Fruit fly (Drosophila melanogaster) whole organism, prepupa: ENCODE measurements around the gene CG42538.
A peak's percentile ranks its signal among the peaks of the same experiment; 100 is the strongest.

Source experiments
- Blimp-1 ChIP-seq: fragments of 200-800 bp; sonication (Bioruptor generic); optimal IDR thresholded peaks from 3 replicates; lab custom pipeline; 2017; ENCODE audit warnings: missing biosample characterization, missing genetic modification characterization, mild to moderate bottlenecking, moderate library complexity, missing genetic modification reagents
- CG10631 ChIP-seq: fragments of 200-800 bp; sonication (Bioruptor generic); optimal IDR thresholded peaks from 2 replicates; lab custom pipeline; 2016; ENCODE audit warnings: missing biosample characterization, missing genetic modification characterization
- CG10669 ChIP-seq: fragments of 200-800 bp; sonication (Bioruptor generic); optimal IDR thresholded peaks from 3 replicates; lab custom pipeline; 2018; ENCODE audit warnings: missing biosample characterization, mild to moderate bottlenecking, missing genetic modification characterization, moderate library complexity
- CG11762 ChIP-seq: fragments of 200-800 bp; sonication (Bioruptor generic); optimal IDR thresholded peaks from 3 replicates; lab custom pipeline; 2016; ENCODE audit warnings: missing biosample characterization, missing genetic modification characterization; ENCODE audit not compliant: insufficient read depth
- CG11902 ChIP-seq: fragments of 200-800 bp; sonication (Bioruptor generic); optimal IDR thresholded peaks from 3 replicates; lab custom pipeline; 2016; ENCODE audit warnings: missing biosample characterization, missing genetic modification characterization
- CG15336 ChIP-seq: fragments of 200-800 bp; sonication (Bioruptor generic); IDR thresholded peaks from 2 replicates; pipeline ENCODE4 v1.3.6; 2022; ENCODE audit warnings: missing biosample characterization, missing genetic modification characterization
- CG1621 ChIP-seq: fragments of 200-800 bp; sonication (Bioruptor generic); optimal IDR thresholded peaks from 3 replicates; lab custom pipeline; 2018; ENCODE audit warnings: missing biosample characterization, mild to moderate bottlenecking, missing genetic modification characterization
- CG16779 ChIP-seq: fragments of 200-800 bp; sonication (Bioruptor generic); optimal IDR thresholded peaks from 3 replicates; lab custom pipeline; 2017; ENCODE audit warnings: missing biosample characterization, mild to moderate bottlenecking, missing genetic modification characterization
- CG3032 ChIP-seq: fragments of 200-800 bp; optimal IDR thresholded peaks from 2 replicates; lab custom pipeline; 2019; ENCODE audit warnings: missing biosample characterization, mild to moderate bottlenecking, missing genetic modification characterization, moderate library complexity
- CG31627 ChIP-seq: fragments of 200-800 bp; sonication (Bioruptor generic); optimal IDR thresholded peaks from 3 replicates; lab custom pipeline; 2016; ENCODE audit warnings: missing biosample characterization, missing genetic modification characterization
- CG3919 ChIP-seq: fragments of 200-800 bp; sonication (Bioruptor generic); optimal IDR thresholded peaks from 3 replicates; lab custom pipeline; 2016; ENCODE audit warnings: missing biosample characterization, missing genetic modification characterization
- CG6163 ChIP-seq: fragments of 200-800 bp; sonication (Bioruptor generic); IDR thresholded peaks from 3 replicates; pipeline ENCODE4 v1.3.6; 2022; ENCODE audit warnings: missing biosample characterization, missing genetic modification characterization
- CG6792 ChIP-seq: fragments of 200-800 bp; sonication (Bioruptor generic); optimal IDR thresholded peaks from 3 replicates; lab custom pipeline; 2016; ENCODE audit warnings: missing biosample characterization, missing genetic modification characterization
- CG6808 ChIP-seq: fragments of 200-800 bp; sonication (Bioruptor generic); optimal IDR thresholded peaks from 3 replicates; lab custom pipeline; 2017; ENCODE audit warnings: missing biosample characterization, missing genetic modification characterization, mild to moderate bottlenecking, moderate library complexity, missing genetic modification reagents
- CG6854 ChIP-seq: fragments of 200-800 bp; sonication (Bioruptor generic); optimal IDR thresholded peaks from 2 replicates; lab custom pipeline; 2017; ENCODE audit warnings: missing biosample characterization, mild to moderate bottlenecking, missing genetic modification characterization
- CG8319 ChIP-seq: fragments of 200-800 bp; sonication (Bioruptor generic); optimal IDR thresholded peaks from 3 replicates; lab custom pipeline; 2016; ENCODE audit warnings: missing biosample characterization, missing genetic modification characterization
- CG8632 ChIP-seq: fragments of 200-800 bp; sonication (Bioruptor generic); optimal IDR thresholded peaks from 3 replicates; lab custom pipeline; 2016; ENCODE audit warnings: missing biosample characterization, missing genetic modification characterization
- CG9139 ChIP-seq: fragments of 200-800 bp; sonication (Bioruptor generic); optimal IDR thresholded peaks from 3 replicates; lab custom pipeline; 2017; ENCODE audit warnings: missing biosample characterization, mild to moderate bottlenecking, missing genetic modification characterization
- Eip78C ChIP-seq: fragments of 200-800 bp; sonication (Bioruptor generic); peaks from one replicate; lab custom pipeline; 2016; ENCODE audit warnings: missing biosample characterization, missing genetic modification characterization
- Ets21C ChIP-seq: fragments of 200-800 bp; sonication (Bioruptor generic); optimal IDR thresholded peaks from 3 replicates; lab custom pipeline; 2016; ENCODE audit warnings: missing biosample characterization, missing genetic modification characterization
- Ets96B ChIP-seq: fragments of 200-800 bp; optimal IDR thresholded peaks from 2 replicates; lab custom pipeline; 2019; ENCODE audit warnings: missing biosample characterization, mild to moderate bottlenecking, missing genetic modification characterization, moderate library complexity
- Gug ChIP-seq: fragments of 200-800 bp; sonication (Bioruptor generic); IDR thresholded peaks from 2 replicates; pipeline ENCODE4 v1.3.6; 2022; ENCODE audit warnings: missing biosample characterization, missing genetic modification characterization
- Hr38 ChIP-seq: sonication (Bioruptor generic); optimal IDR thresholded peaks from 2 replicates; lab custom pipeline; 2016; ENCODE audit warnings: missing biosample characterization, missing genetic modification characterization
- Hr39 ChIP-seq: fragments of 200-800 bp; sonication (Bioruptor generic); optimal IDR thresholded peaks from 2 replicates; lab custom pipeline; 2016; ENCODE audit warnings: missing biosample characterization, missing genetic modification characterization
- Hr4 ChIP-seq: fragments of 200-800 bp; sonication (Bioruptor generic); optimal IDR thresholded peaks from 3 replicates; lab custom pipeline; 2016; ENCODE audit warnings: missing biosample characterization, missing genetic modification characterization
- Met ChIP-seq: fragments of 200-800 bp; sonication (Bioruptor generic); optimal IDR thresholded peaks from 3 replicates; lab custom pipeline; 2016; ENCODE audit warnings: missing biosample characterization, missing genetic modification characterization
- OdsH ChIP-seq: fragments of 200-800 bp; sonication (Bioruptor generic); optimal IDR thresholded peaks from 3 replicates; lab custom pipeline; 2016; ENCODE audit warnings: missing biosample characterization, missing genetic modification characterization
- Sox102F ChIP-seq: fragments of 200-800 bp; sonication (Bioruptor generic); optimal IDR thresholded peaks from 2 replicates; lab custom pipeline; 2016; ENCODE audit warnings: missing biosample characterization, mild to moderate bottlenecking, missing genetic modification characterization
- Sox14 ChIP-seq: fragments of 200-800 bp; sonication (Bioruptor generic); optimal IDR thresholded peaks from 3 replicates; lab custom pipeline; 2016; ENCODE audit warnings: missing biosample characterization, missing genetic modification characterization
- Sox15 ChIP-seq: fragments of 200-800 bp; sonication (Bioruptor generic); optimal IDR thresholded peaks from 3 replicates; lab custom pipeline; 2016; ENCODE audit warnings: missing biosample characterization, missing genetic modification characterization
- achi ChIP-seq: fragments of 200-800 bp; sonication (Bioruptor generic); optimal IDR thresholded peaks from 3 replicates; lab custom pipeline; 2016; ENCODE audit warnings: missing biosample characterization, missing genetic modification characterization
- acj6 ChIP-seq: fragments of 200-800 bp; sonication (Bioruptor generic); optimal IDR thresholded peaks from 3 replicates; lab custom pipeline; 2016; ENCODE audit warnings: missing biosample characterization, missing genetic modification characterization
- cyc ChIP-seq: fragments of 200-800 bp; sonication (Bioruptor generic); optimal IDR thresholded peaks from 3 replicates; lab custom pipeline; 2016; ENCODE audit warnings: missing biosample characterization, missing genetic modification characterization
- dac ChIP-seq: fragments of 200-800 bp; sonication (Bioruptor generic); optimal IDR thresholded peaks from 2 replicates; lab custom pipeline; 2017; ENCODE audit warnings: missing biosample characterization, mild to moderate bottlenecking, missing genetic modification characterization
- dsx ChIP-seq: fragments of 200-800 bp; optimal IDR thresholded peaks from 3 replicates; lab custom pipeline; 2019; ENCODE audit warnings: missing biosample characterization, mild to moderate bottlenecking, missing genetic modification characterization, moderate library complexity; ENCODE audit not compliant: poor library complexity, severe bottlenecking
- eg ChIP-seq: fragments of 200-800 bp; sonication (Bioruptor generic); IDR thresholded peaks from 3 replicates; pipeline ENCODE4 v1.3.6; 2022; ENCODE audit warnings: missing biosample characterization, missing genetic modification characterization
- fd59A ChIP-seq: fragments of 200-800 bp; sonication (Bioruptor generic); optimal IDR thresholded peaks from 2 replicates; lab custom pipeline; 2017; ENCODE audit warnings: missing biosample characterization, mild to moderate bottlenecking, missing genetic modification characterization, missing genetic modification reagents
- fkh ChIP-seq: fragments of 200-800 bp; sonication (Bioruptor generic); optimal IDR thresholded peaks from 3 replicates; lab custom pipeline; 2017; ENCODE audit warnings: missing biosample characterization, mild to moderate bottlenecking, missing genetic modification characterization, moderate library complexity
- lz ChIP-seq: fragments of 200-800 bp; sonication (Bioruptor generic); optimal IDR thresholded peaks from 3 replicates; lab custom pipeline; 2016; ENCODE audit warnings: missing biosample characterization, missing genetic modification characterization
- net ChIP-seq: fragments of 200-800 bp; sonication (Bioruptor generic); optimal IDR thresholded peaks from 3 replicates; lab custom pipeline; 2016; ENCODE audit warnings: missing biosample characterization, missing genetic modification characterization
- pdm3 ChIP-seq: fragments of 200-800 bp; sonication (Bioruptor generic); optimal IDR thresholded peaks from 3 replicates; lab custom pipeline; 2016; ENCODE audit warnings: missing biosample characterization, missing genetic modification characterization
- salr ChIP-seq, 2 experiments: fragments of 200-800 bp; sonication (Bioruptor generic); optimal IDR thresholded peaks; 3 replicates each; lab custom pipeline; 2016 to 2018; ENCODE audit warnings: missing biosample characterization in 2 of 2, missing genetic modification characterization in 2 of 2, mild to moderate bottlenecking in 1 of 2
- spab ChIP-seq: fragments of 200-800 bp; sonication (Bioruptor generic); optimal IDR thresholded peaks from 2 replicates; lab custom pipeline; 2017; ENCODE audit warnings: missing biosample characterization, mild to moderate bottlenecking, missing genetic modification characterization, missing genetic modification reagents
- ss ChIP-seq, 2 experiments: fragments of 200-800 bp; sonication (Bioruptor generic); optimal IDR thresholded peaks; 2 replicates in 1 of 2; 3 replicates in 1 of 2; lab custom pipeline; 2017 to 2018; ENCODE audit warnings: mild to moderate bottlenecking in 2 of 2, missing biosample characterization in 2 of 2, missing genetic modification characterization in 2 of 2, moderate library complexity in 1 of 2
- svp ChIP-seq: fragments of 200-800 bp; sonication (Bioruptor generic); peaks from one replicate; lab custom pipeline; 2016; ENCODE audit warnings: missing biosample characterization, missing genetic modification characterization
- vri ChIP-seq: fragments of 200-800 bp; sonication (Bioruptor generic); optimal IDR thresholded peaks from 3 replicates; lab custom pipeline; 2016; ENCODE audit warnings: missing biosample characterization, mild to moderate bottlenecking, missing genetic modification characterization

CG42538 gene

DNA sequence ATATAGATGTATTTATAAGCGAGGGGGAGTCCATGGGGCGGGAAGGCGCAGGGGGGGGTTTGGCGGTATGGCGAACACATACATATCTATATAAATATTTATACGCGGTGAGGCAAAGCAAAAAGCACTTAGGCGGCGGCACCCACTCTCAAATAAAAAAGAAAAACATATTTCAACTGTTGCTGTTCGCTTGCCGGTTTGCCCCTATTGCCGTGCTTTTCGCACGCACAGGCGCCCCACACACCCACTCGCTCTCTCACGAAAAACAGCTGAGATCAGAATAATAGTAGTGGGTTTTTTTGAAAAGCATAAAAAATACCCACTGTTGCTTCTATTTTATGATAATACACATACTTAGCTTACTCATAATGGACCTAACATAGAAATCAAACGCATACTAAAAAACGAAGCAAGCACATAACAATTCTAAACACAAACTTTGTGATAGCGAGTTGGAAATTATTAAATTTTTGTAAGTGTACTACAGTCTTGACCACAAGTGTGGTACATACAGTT lies 33.1 kb upstream of the CG42538 start (continued):
- TF ChIP-seq CG3919 (GFP tag; lab: Kevin White, UChicago) (peak; percentile 45), CG1621 (tag; lab: Kevin White, UChicago) (no peak), Ets21C (GFP tag; lab: Kevin White, UChicago) (no peak), CG6808 (GFP tag; lab: Kevin White, UChicago) (no peak), vri (GFP tag; lab: Kevin White, UChicago) (peak; percentile 59), Hr39 (GFP tag; lab: Kevin White, UChicago) (peak; percentile 50), CG11902 (GFP tag; lab: Kevin White, UChicago) (no peak), CG8319 (GFP tag; lab: Kevin White, UChicago) (no peak), fd59A (GFP tag; lab: Kevin White, UChicago) (no peak), ss (GFP tag; optimal IDR thresholded peaks at IDR 0.05; lab: Kevin White, UChicago) (no peak), CG6792 (GFP tag; lab: Kevin White, UChicago) (peak; percentile 37), CG9139 (GFP tag; lab: Kevin White, UChicago) (no peak), Blimp-1 (GFP tag; lab: Kevin White, UChicago) (no peak), CG6163 (no peak; the same call in 2 of the 3 replicates), Ets96B (tag; lab: Kevin White, UChicago) (no peak), CG15336 (GFP tag; lab: Robert Waterston, UW) (peak; percentile 91), Sox15 (GFP tag; lab: Kevin White, UChicago) (peak; percentile 23), Met (GFP tag; lab: Kevin White, UChicago) (peak; percentile 53), OdsH (GFP tag; lab: Kevin White, UChicago) (peak; percentile 70), Hr4 (GFP tag; lab: Kevin White, UChicago) (peak; percentile 92), Gug (GFP tag; lab: Robert Waterston, UW) (peak; percentile 60), CG16779 (tag; lab: Kevin White, UChicago) (no peak), net (GFP tag; lab: Kevin White, UChicago) (peak; percentile 73), eg (GFP tag; lab: Robert Waterston, UW) (peak; percentile 85), cyc (GFP tag; lab: Kevin White, UChicago) (peak; percentile 39), acj6 (GFP tag; lab: Kevin White, UChicago) (peak; percentile 55), Sox14 (GFP tag; lab: Kevin White, UChicago) (peak; percentile 62), achi (GFP tag; lab: Kevin White, UChicago) (peak; percentile 67), CG6854 (GFP tag; lab: Kevin White, UChicago) (no peak)

DNA sequence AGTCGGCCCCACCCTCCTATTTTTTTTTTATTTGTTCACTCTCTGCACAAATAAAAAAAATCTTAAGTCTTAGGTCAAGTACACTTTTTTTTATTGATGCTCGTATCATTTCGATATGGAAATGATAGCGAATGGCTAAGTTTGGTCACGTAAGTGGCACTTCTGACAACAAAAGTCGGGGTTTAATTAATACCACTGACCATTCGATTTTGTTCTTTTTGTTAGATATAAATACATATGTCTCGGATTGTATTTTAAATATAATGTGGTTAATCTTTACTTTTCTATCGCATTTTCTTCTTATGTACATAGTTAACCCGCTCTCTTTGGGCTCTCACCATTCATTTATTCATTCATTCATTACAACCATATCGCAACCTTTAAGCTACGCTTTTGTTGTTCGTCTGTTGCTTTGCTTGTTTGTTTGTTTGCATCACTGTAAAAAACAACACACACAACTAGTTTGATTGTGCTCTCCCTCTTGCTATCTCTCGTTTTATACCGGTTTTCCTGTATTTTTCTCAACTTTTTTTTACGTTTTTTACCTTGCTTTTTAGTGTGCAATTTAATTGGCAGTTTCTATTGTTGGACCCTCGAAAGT lies 32.1 kb upstream of the CG42538 start:
- no peak for TF ChIP-seq Sox102F (GFP tag; lab: Kevin White, UChicago)
- TF ChIP-seq CG11902 (GFP tag; lab: Kevin White, UChicago), result no peak
- TF ChIP-seq Gug (GFP tag; lab: Robert Waterston, UW), result 0 out of 2 replicates have a peak, but pooled peaks have one; percentile 30
- no peak for TF ChIP-seq cyc (GFP tag; lab: Kevin White, UChicago)
- TF ChIP-seq fkh, result peak; percentile 39
- peak; percentile 37 for TF ChIP-seq pdm3
- peak; percentile 10 for TF ChIP-seq CG3919 (GFP tag; lab: Kevin White, UChicago)
- peak in 1 of 2 experiments; percentile 3 for TF ChIP-seq salr (GFP tag; optimal IDR thresholded peaks at IDR 0.05; lab: Kevin White, UChicago)
- TF ChIP-seq CG10631 (GFP tag; lab: Kevin White, UChicago), result peak; percentile 9
- TF ChIP-seq Hr38 (GFP tag; lab: Kevin White, UChicago), result no peak
- no peak for TF ChIP-seq CG1621 (tag; lab: Kevin White, UChicago)
- no peak for TF ChIP-seq spab
- peak; percentile 82 for TF ChIP-seq Hr4 (GFP tag; lab: Kevin White, UChicago)
- peak; percentile 12 for TF ChIP-seq achi (GFP tag; lab: Kevin White, UChicago)
- TF ChIP-seq CG10669 (GFP tag; lab: Kevin White, UChicago), result peak; percentile 24
- TF ChIP-seq Blimp-1 (GFP tag; lab: Kevin White, UChicago), result no peak
- no peak for TF ChIP-seq CG11762 (GFP tag; lab: Kevin White, UChicago)
- peak; percentile 29 for TF ChIP-seq dac (GFP tag; lab: Kevin White, UChicago)
- TF ChIP-seq CG31627, result no peak
- TF ChIP-seq Ets96B (tag; lab: Kevin White, UChicago), result peak; percentile 43
- TF ChIP-seq lz (GFP tag; lab: Kevin White, UChicago), result no peak
- peak; percentile 8 for TF ChIP-seq CG3032 (tag; lab: Kevin White, UChicago)
- no peak for TF ChIP-seq CG8632 (GFP tag; lab: Kevin White, UChicago)
- TF ChIP-seq CG6808 (GFP tag; lab: Kevin White, UChicago), result peak; percentile 61
- TF ChIP-seq OdsH (GFP tag; lab: Kevin White, UChicago), result peak; percentile 48
- TF ChIP-seq Hr39 (GFP tag; lab: Kevin White, UChicago), result no peak
- TF ChIP-seq dsx (GFP tag; lab: Kevin White, UChicago), result peak; percentile 25
- no peak for TF ChIP-seq CG6792 (GFP tag; lab: Kevin White, UChicago)
- TF ChIP-seq Eip78C (GFP tag; lab: Kevin White, UChicago), result peak; percentile 86
- TF ChIP-seq CG6163, result peak; percentile 46; the same call in 2 of the 3 replicates
- peak; percentile 48 for TF ChIP-seq svp (GFP tag; lab: Kevin White, UChicago)
